Fruit fly (Drosophila melanogaster): ENCODE results near the gene CG1638.

The CG1638 gene

DNA sequence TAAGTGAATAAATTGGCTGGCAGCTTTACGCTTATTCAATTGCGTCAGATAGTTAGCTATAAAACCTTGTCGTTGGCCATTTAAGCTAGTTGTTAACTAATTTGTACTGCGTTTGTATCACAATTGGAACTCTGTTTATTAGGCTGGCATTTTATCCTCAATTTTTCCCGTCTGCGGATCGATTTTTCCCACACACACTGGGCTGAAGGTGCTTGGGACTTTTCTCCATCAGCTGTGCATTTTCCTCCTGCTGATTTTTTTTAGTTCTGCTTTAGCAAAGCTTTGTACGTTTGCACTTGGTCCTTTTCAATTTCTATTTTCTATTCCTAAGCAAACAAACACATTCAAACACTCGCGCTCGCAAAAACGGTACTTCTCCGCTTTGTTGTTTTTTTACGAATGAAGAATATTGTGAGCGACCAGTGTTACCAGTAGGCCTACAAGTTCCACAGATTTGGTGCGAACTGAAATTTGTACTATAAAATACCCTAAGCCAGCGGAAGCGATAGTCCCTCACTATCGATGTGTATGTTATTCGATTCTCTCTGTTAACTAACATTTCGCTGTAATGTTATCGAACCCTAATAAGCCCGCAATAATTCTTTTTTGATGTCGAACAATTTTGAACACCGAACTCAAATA, 19.2 kb downstream of the CG1638 start:
- TF ChIP-seq Hr96 (GFP tag; optimal IDR thresholded peaks at IDR 0.05) (peak; percentile 19), Mnt (GFP tag; optimal IDR thresholded peaks at IDR 0.05) (peak; percentile 68), cnc (optimal IDR thresholded peaks at IDR 0.05) (no peak), ovo (GFP tag; optimal IDR thresholded peaks at IDR 0.05) (peak; percentile 83), tj (GFP tag; optimal IDR thresholded peaks at IDR 0.05) (no peak), cic (GFP tag; optimal IDR thresholded peaks at IDR 0.05) (no peak), CG12768 (GFP tag; optimal IDR thresholded peaks at IDR 0.05) (peak; percentile 9), CG14711 (tag; optimal IDR thresholded peaks at IDR 0.05) (peak; percentile 59), CG33017 (tag; optimal IDR thresholded peaks at IDR 0.05) (peak; percentile 59), Clk (GFP tag; optimal IDR thresholded peaks at IDR 0.05) (peak; percentile 24), CG7101 (tag; optimal IDR thresholded peaks at IDR 0.05) (peak; percentile 68), bab1 (GFP tag; optimal IDR thresholded peaks at IDR 0.05) (peak; percentile 79), CG1620 (GFP tag; optimal IDR thresholded peaks at IDR 0.05) (peak; percentile 68), pad (GFP tag; optimal IDR thresholded peaks at IDR 0.05) (peak; percentile 25)

- TF ChIP-seq CG33017 (tag; optimal IDR thresholded peaks at IDR 0.05) (no peak), Mnt (GFP tag; optimal IDR thresholded peaks at IDR 0.05) (peak; percentile 21), CG7101 (tag; optimal IDR thresholded peaks at IDR 0.05) (peak; percentile 13), bab1 (GFP tag; optimal IDR thresholded peaks at IDR 0.05) (peak; percentile 2), cic (GFP tag; optimal IDR thresholded peaks at IDR 0.05) (peak; percentile 58), CG12768 (GFP tag; optimal IDR thresholded peaks at IDR 0.05) (no peak), CG7045 (GFP tag; optimal IDR thresholded peaks at IDR 0.05) (no peak), tj (GFP tag; optimal IDR thresholded peaks at IDR 0.05) (peak; percentile 39), kay (GFP tag; ENCODE audit: borderline replicate concordance) (no peak), pad (GFP tag; optimal IDR thresholded peaks at IDR 0.05) (peak; percentile 29), ovo (GFP tag; optimal IDR thresholded peaks at IDR 0.05) (no peak), CG11617 (GFP tag; optimal IDR thresholded peaks at IDR 0.05) (peak; percentile 15)
These were observed 20.5 kb downstream of the CG1638 start, which contains the start of gene Med for dm6 chr3R:31610639-31611594. Gene Med (plus strand): TSS chr3R:31611046.

dm6 chr3R:31612564-31612963, 22.2 kb downstream of the CG1638 start, which contains the start of gene CycG:
Gene CycG (minus strand): TSS chr3R:31612664.
- TF ChIP-seq cic (GFP tag; optimal IDR thresholded peaks at IDR 0.05) = no peak
- TF ChIP-seq Crg-1 (GFP tag; optimal IDR thresholded peaks at IDR 0.05) = no peak
- no peak for TF ChIP-seq Clk (GFP tag; optimal IDR thresholded peaks at IDR 0.05)
- no peak for TF ChIP-seq CG5204 (GFP tag; optimal IDR thresholded peaks at IDR 0.05)
- TF ChIP-seq cnc (optimal IDR thresholded peaks at IDR 0.05) = no peak
- TF ChIP-seq pad (GFP tag; optimal IDR thresholded peaks at IDR 0.05) = no peak
- TF ChIP-seq CG7045 (GFP tag; optimal IDR thresholded peaks at IDR 0.05) = no peak
- no peak for TF ChIP-seq CG1620 (GFP tag; optimal IDR thresholded peaks at IDR 0.05)
- no peak for TF ChIP-seq bab1 (GFP tag; optimal IDR thresholded peaks at IDR 0.05)

DNA sequence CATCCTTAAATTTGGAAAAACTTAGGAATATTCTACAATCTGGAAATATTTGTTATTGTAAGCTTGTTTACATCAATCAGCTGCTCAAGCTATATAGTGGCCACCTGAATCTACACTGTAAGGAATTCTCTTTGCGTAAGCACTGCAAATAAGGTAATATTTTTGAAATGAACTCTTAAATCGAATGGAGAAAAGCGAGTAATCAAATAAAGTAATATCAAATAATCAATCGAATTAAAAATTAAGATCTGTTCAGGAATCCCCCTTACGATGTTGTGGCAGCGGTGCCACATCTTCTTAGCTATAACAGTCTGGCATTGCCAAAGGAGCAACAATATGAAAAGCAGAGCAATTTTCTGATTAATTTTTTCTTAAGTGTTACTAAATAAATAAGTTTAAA, 25.6 kb downstream of the CG1638 start, which contains the start of the genes Mnat9 and CG1792:
TSS of gene Mnat9 (minus strand) at position 160 of the 400 bp plus-strand sequence.
TSS of gene CG1792 (plus strand) at position 303 of the 400 bp plus-strand sequence.
- peak; percentile 87 for TF ChIP-seq tj (GFP tag; optimal IDR thresholded peaks at IDR 0.05)
- TF ChIP-seq pad (GFP tag; optimal IDR thresholded peaks at IDR 0.05) = peak; percentile 88
- peak; percentile 88 for TF ChIP-seq Mnt (GFP tag; optimal IDR thresholded peaks at IDR 0.05)
- TF ChIP-seq CG12768 (GFP tag; optimal IDR thresholded peaks at IDR 0.05) = peak; percentile 98
- TF ChIP-seq CG11617 (GFP tag; optimal IDR thresholded peaks at IDR 0.05) = peak; percentile 97
- TF ChIP-seq CG14711 (tag; optimal IDR thresholded peaks at IDR 0.05) = peak; percentile 97
- TF ChIP-seq Clk (GFP tag; optimal IDR thresholded peaks at IDR 0.05) = peak; percentile 95
- no peak for TF ChIP-seq kay (GFP tag; ENCODE audit: borderline replicate concordance)
- peak; percentile 97 for TF ChIP-seq Crg-1 (GFP tag; optimal IDR thresholded peaks at IDR 0.05)
- peak; percentile 80 for TF ChIP-seq cic (GFP tag; optimal IDR thresholded peaks at IDR 0.05)
- TF ChIP-seq CG1620 (GFP tag; optimal IDR thresholded peaks at IDR 0.05) = peak; percentile 99
- peak; percentile 98 for TF ChIP-seq CG7101 (tag; optimal IDR thresholded peaks at IDR 0.05)
- peak; percentile 87 for TF ChIP-seq ovo (GFP tag; optimal IDR thresholded peaks at IDR 0.05)
- peak; percentile 99 for TF ChIP-seq bab1 (GFP tag; optimal IDR thresholded peaks at IDR 0.05)
- no peak for TF ChIP-seq cnc (optimal IDR thresholded peaks at IDR 0.05)
- TF ChIP-seq toe (GFP tag; optimal IDR thresholded peaks at IDR 0.05) = peak; percentile 98
- TF ChIP-seq CG33017 (tag; optimal IDR thresholded peaks at IDR 0.05) = peak; percentile 97
- TF ChIP-seq CG7045 (GFP tag; optimal IDR thresholded peaks at IDR 0.05) = peak; percentile 98
- TF ChIP-seq Hr96 (GFP tag; optimal IDR thresholded peaks at IDR 0.05) = peak; percentile 95
- peak; percentile 97 for TF ChIP-seq CG5204 (GFP tag; optimal IDR thresholded peaks at IDR 0.05)

dm6 chr3R:31617801-31618200, 27.4 kb downstream of the CG1638 start, which contains the start of gene pasha:
Gene pasha (plus strand): TSS chr3R:31617977.
- TF ChIP-seq CG14711 (tag; optimal IDR thresholded peaks at IDR 0.05) (no peak), bab1 (GFP tag; optimal IDR thresholded peaks at IDR 0.05) (peak; percentile 34)

DNA sequence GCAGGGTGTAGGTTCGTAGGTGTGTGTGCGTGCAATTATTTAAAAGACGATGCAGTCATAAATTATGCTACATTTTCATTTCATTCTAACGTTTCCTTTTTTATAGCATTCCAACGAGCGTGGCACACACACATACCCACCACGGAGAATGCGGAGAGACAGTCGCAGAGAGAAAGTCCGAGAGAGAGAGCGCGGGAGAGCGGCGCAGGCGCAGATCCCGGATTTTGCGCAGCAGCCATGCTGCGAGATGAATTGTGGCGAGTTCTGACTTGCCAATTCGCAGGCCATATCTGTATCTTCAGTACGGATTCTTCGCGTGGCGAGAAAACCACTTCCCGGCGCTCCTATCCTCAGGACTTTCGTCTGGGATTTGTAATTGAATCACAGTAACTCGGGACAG, 31.4 kb downstream of the CG1638 start, which contains the start of gene kek6:
TSS of gene kek6 (plus strand) at position 323 of the 400 bp plus-strand sequence.
- TF ChIP-seq CG7045 (GFP tag; optimal IDR thresholded peaks at IDR 0.05) (no peak), CG7101 (tag; optimal IDR thresholded peaks at IDR 0.05) (no peak), CG1620 (GFP tag; optimal IDR thresholded peaks at IDR 0.05) (no peak), bab1 (GFP tag; optimal IDR thresholded peaks at IDR 0.05) (no peak)

Measured in whole organism, adult.